Worm (Caenorhabditis elegans) whole organism, late embryonic: ENCODE results near the gene Y73C8C.4.

Experiments used
- ama-1 ChIP-seq: fragments of 150-350 bp; optimal IDR thresholded peaks from 2 replicates; lab custom pipeline; 2014
- ceh-31 ChIP-seq: sonication (generic microtip); optimal IDR thresholded peaks from 2 replicates; lab custom pipeline; 2016; ENCODE audit warnings: missing genetic modification characterization, missing compliant biosample characterization
- ets-4 ChIP-seq: sonication (generic microtip); optimal IDR thresholded peaks from 2 replicates; lab custom pipeline; 2016; ENCODE audit warnings: missing genetic modification characterization, missing compliant biosample characterization
- eyg-1 ChIP-seq: sonication (generic microtip); optimal IDR thresholded peaks from 2 replicates; lab custom pipeline; 2016; ENCODE audit warnings: missing genotype, missing genetic modification characterization, missing compliant biosample characterization
- fkh-10 ChIP-seq: fragments of 150-350 bp; optimal IDR thresholded peaks from 2 replicates; lab custom pipeline; 2014; ENCODE audit warnings: missing biosample characterization, missing genetic modification reagents, missing genetic modification characterization
- hlh-15 ChIP-seq: sonication (generic microtip); optimal IDR thresholded peaks from 2 replicates; lab custom pipeline; 2016; ENCODE audit warnings: missing genetic modification characterization, missing compliant biosample characterization
- hlh-30 ChIP-seq: sonication (generic microtip); optimal IDR thresholded peaks from 2 replicates; lab custom pipeline; 2017; ENCODE audit warnings: antibody characterized with exemption, missing genetic modification characterization, missing compliant biosample characterization; ENCODE audit not compliant: insufficient read depth
- hlh-8 ChIP-seq: sonication (generic microtip); optimal IDR thresholded peaks from 2 replicates; lab custom pipeline; 2016; ENCODE audit warnings: missing genotype, missing genetic modification characterization, missing compliant biosample characterization
- lim-6 ChIP-seq: sonication (generic microtip); optimal IDR thresholded peaks from 2 replicates; lab custom pipeline; 2016; ENCODE audit warnings: missing genetic modification characterization, missing compliant biosample characterization
- nhr-11 ChIP-seq: fragments of 150-350 bp; optimal IDR thresholded peaks from 2 replicates; lab custom pipeline; 2014; ENCODE audit warnings: missing biosample characterization, missing genetic modification characterization
- sox-4 ChIP-seq: sonication (generic microtip); optimal IDR thresholded peaks from 2 replicates; lab custom pipeline; 2017; ENCODE audit warnings: mild to moderate bottlenecking, missing genetic modification characterization, inconsistent platforms, missing compliant biosample characterization
- tbx-2 ChIP-seq: sonication (generic microtip); optimal IDR thresholded peaks from 2 replicates; lab custom pipeline; 2016; ENCODE audit warnings: missing genetic modification characterization, missing compliant biosample characterization

ce11 chrV:3062078-3062477 lies 39.9 kb downstream of the Y73C8C.4 start, which contains the start of gene srt-15:
- TF ChIP-seq fkh-10 (GFP tag; lab: Kevin White, UChicago) (no peak), tbx-2 (tag; lab: Kevin White, UChicago) (no peak), nhr-11 (tag; lab: Kevin White, UChicago) (no peak), hlh-15 (tag; lab: Kevin White, UChicago) (no peak), ama-1 (lab: Kevin White, UChicago) (no peak), sox-4 (tag; lab: Kevin White, UChicago) (no peak), ceh-31 (tag; lab: Kevin White, UChicago) (no peak), lim-6 (tag; lab: Kevin White, UChicago) (no peak), ets-4 (tag; lab: Kevin White, UChicago) (no peak), hlh-30 (tag; lab: Kevin White, UChicago) (no peak), hlh-8 (tag; lab: Kevin White, UChicago) (no peak), eyg-1 (tag; lab: Kevin White, UChicago) (no peak)
